Worm (Caenorhabditis elegans) whole organism, L3 larva: ENCODE data around the gene frpr-16.

Experiments used
- R02D3.7 ChIP-seq: fragments of 150-350 bp; optimal IDR thresholded peaks from 2 replicates; lab custom pipeline; 2014; ENCODE audit warnings: missing biosample characterization, missing genetic modification characterization
- ZK546.5 ChIP-seq: sonication (generic microtip); optimal IDR thresholded peaks from 2 replicates; lab custom pipeline; 2017; ENCODE audit warnings: missing biosample characterization, missing genetic modification characterization
- aly-2 ChIP-seq: fragments of 150-350 bp; optimal IDR thresholded peaks from 2 replicates; lab custom pipeline; 2014; ENCODE audit warnings: missing biosample characterization, missing genetic modification characterization
- ama-1 ChIP-seq: fragments of 150-350 bp; optimal IDR thresholded peaks from 2 replicates; lab custom pipeline; 2018
- ceh-16 ChIP-seq: sonication (generic microtip); optimal IDR thresholded peaks from 2 replicates; lab custom pipeline; 2017; ENCODE audit warnings: missing biosample characterization, missing genetic modification characterization
- ceh-28 ChIP-seq: fragments of 150-350 bp; optimal IDR thresholded peaks from 2 replicates; lab custom pipeline; 2014; ENCODE audit warnings: missing biosample characterization, missing genetic modification reagents, missing genetic modification characterization
- ceh-82 ChIP-seq: fragments of 150-350 bp; optimal IDR thresholded peaks from 2 replicates; lab custom pipeline; 2014; ENCODE audit warnings: missing biosample characterization, missing genetic modification characterization
- ceh-9 ChIP-seq: sonication (generic microtip); optimal IDR thresholded peaks from 2 replicates; lab custom pipeline; 2018; ENCODE audit warnings: missing biosample characterization, missing genetic modification characterization
- daf-12 ChIP-seq: fragments of 150-350 bp; optimal IDR thresholded peaks from 2 replicates; lab custom pipeline; 2014; ENCODE audit warnings: missing biosample characterization, missing genetic modification reagents, missing genetic modification characterization
- egl-27 ChIP-seq: sonication (generic microtip); optimal IDR thresholded peaks from 4 replicates; lab custom pipeline; 2017; ENCODE audit warnings: missing biosample characterization, missing genetic modification reagents, missing genetic modification characterization
- egl-5 ChIP-seq: fragments of 150-350 bp; optimal IDR thresholded peaks from 2 replicates; lab custom pipeline; 2017; ENCODE audit warnings: missing biosample characterization, missing genetic modification reagents, missing genetic modification characterization, inconsistent platforms
- elt-2 ChIP-seq: sonication (generic microtip); optimal IDR thresholded peaks from 2 replicates; lab custom pipeline; 2016; ENCODE audit warnings: missing genetic modification reagents, mild to moderate bottlenecking, missing genetic modification characterization, missing compliant biosample characterization
- elt-3 ChIP-seq, 3 experiments: fragments of 150-350 bp in 1 of 3; sonication (generic microtip) in 2 of 3; optimal IDR thresholded peaks; 2 replicates in 2 of 3; 4 replicates in 1 of 3; lab custom pipeline; 2014 to 2017; ENCODE audit warnings: missing biosample characterization in 3 of 3, missing genetic modification characterization in 3 of 3
- eor-1 ChIP-seq, 2 experiments: fragments of 150-350 bp; optimal IDR thresholded peaks; 2 replicates each; lab custom pipeline; 2014 to 2018; ENCODE audit warnings: missing biosample characterization in 2 of 2, missing genetic modification characterization in 2 of 2
- fkh-10 ChIP-seq: sonication (generic microtip); optimal IDR thresholded peaks from 2 replicates; lab custom pipeline; 2017; ENCODE audit warnings: missing biosample characterization, missing genetic modification reagents, missing genetic modification characterization
- fkh-2 ChIP-seq: fragments of 150-350 bp; optimal IDR thresholded peaks from 2 replicates; lab custom pipeline; 2014; ENCODE audit warnings: missing biosample characterization, missing genetic modification reagents, missing genetic modification characterization
- hmg-11 ChIP-seq: sonication (generic microtip); optimal IDR thresholded peaks from 2 replicates; lab custom pipeline; 2016; ENCODE audit warnings: missing genetic modification characterization, missing compliant biosample characterization
- jun-1 ChIP-seq: fragments of 150-350 bp; optimal IDR thresholded peaks from 2 replicates; lab custom pipeline; 2014; ENCODE audit warnings: missing biosample characterization, missing genetic modification reagents, missing genetic modification characterization
- lin-15B ChIP-seq: fragments of 150-350 bp; optimal IDR thresholded peaks from 2 replicates; lab custom pipeline; 2014; ENCODE audit warnings: missing biosample characterization, missing genetic modification characterization
- lin-39 ChIP-seq: fragments of 150-350 bp; optimal IDR thresholded peaks from 2 replicates; lab custom pipeline; 2018; ENCODE audit warnings: missing biosample characterization, missing genetic modification reagents, missing genetic modification characterization
- lsy-12 ChIP-seq: sonication (generic microtip); optimal IDR thresholded peaks from 2 replicates; lab custom pipeline; 2016; ENCODE audit warnings: mild to moderate bottlenecking, missing genetic modification characterization, missing compliant biosample characterization
- mdl-1 ChIP-seq: fragments of 150-350 bp; optimal IDR thresholded peaks from 2 replicates; lab custom pipeline; 2014; ENCODE audit warnings: missing biosample characterization, missing genetic modification characterization
- mml-1 ChIP-seq: fragments of 150-350 bp; sonication (generic microtip); optimal IDR thresholded peaks from 3 replicates; lab custom pipeline; 2014; ENCODE audit warnings: missing biosample characterization, missing genetic modification characterization
- nfya-1 ChIP-seq: sonication (generic microtip); optimal IDR thresholded peaks from 2 replicates; lab custom pipeline; 2017; ENCODE audit warnings: missing genetic modification characterization, mild to moderate bottlenecking, missing compliant biosample characterization, antibody characterized with exemption, moderate library complexity; ENCODE audit not compliant: insufficient read depth
- nhr-11 ChIP-seq: fragments of 150-350 bp; optimal IDR thresholded peaks from 2 replicates; lab custom pipeline; 2014; ENCODE audit warnings: missing biosample characterization, missing genetic modification characterization
- nhr-12 ChIP-seq: fragments of 150-350 bp; optimal IDR thresholded peaks from 2 replicates; lab custom pipeline; 2014; ENCODE audit warnings: missing biosample characterization, missing genetic modification characterization
- nhr-23 ChIP-seq: fragments of 150-350 bp; optimal IDR thresholded peaks from 2 replicates; lab custom pipeline; 2014; ENCODE audit warnings: missing biosample characterization, missing genetic modification reagents, missing genetic modification characterization
- nhr-237 ChIP-seq: fragments of 150-350 bp; optimal IDR thresholded peaks from 2 replicates; lab custom pipeline; 2014; ENCODE audit warnings: missing biosample characterization, missing genetic modification characterization
- nhr-25 ChIP-seq: sonication (generic microtip); optimal IDR thresholded peaks from 2 replicates; lab custom pipeline; 2017; ENCODE audit warnings: missing biosample characterization, missing genetic modification characterization
- nhr-28 ChIP-seq: fragments of 150-350 bp; optimal IDR thresholded peaks from 2 replicates; lab custom pipeline; 2014; ENCODE audit warnings: missing biosample characterization, missing genetic modification characterization
- nhr-43 ChIP-seq: sonication (generic microtip); optimal IDR thresholded peaks from 2 replicates; lab custom pipeline; 2016; ENCODE audit warnings: mild to moderate bottlenecking, missing genetic modification characterization, missing compliant biosample characterization; ENCODE audit not compliant: poor library complexity, severe bottlenecking
- nhr-67 ChIP-seq: fragments of 150-350 bp; optimal IDR thresholded peaks from 2 replicates; lab custom pipeline; 2014; ENCODE audit warnings: missing biosample characterization, missing genetic modification characterization
- nhr-77 ChIP-seq: fragments of 150-350 bp; optimal IDR thresholded peaks from 2 replicates; lab custom pipeline; 2014; ENCODE audit warnings: missing biosample characterization, missing genetic modification characterization
- pha-4 ChIP-seq: fragments of 150-350 bp; optimal IDR thresholded peaks from 2 replicates; lab custom pipeline; 2014; ENCODE audit warnings: missing biosample characterization, missing genetic modification reagents, missing genetic modification characterization
- pqm-1 ChIP-seq: fragments of 150-350 bp; optimal IDR thresholded peaks from 2 replicates; lab custom pipeline; 2017; ENCODE audit warnings: missing biosample characterization, missing genetic modification characterization, inconsistent platforms
- skn-1 ChIP-seq: fragments of 150-350 bp; optimal IDR thresholded peaks from 2 replicates; lab custom pipeline; 2014; ENCODE audit warnings: missing biosample characterization, missing genetic modification characterization
- snpc-4 ChIP-seq: fragments of 150-350 bp; optimal IDR thresholded peaks from 2 replicates; lab custom pipeline; 2014; ENCODE audit warnings: missing biosample characterization, missing genetic modification characterization
- tbx-2 ChIP-seq: sonication (generic microtip); optimal IDR thresholded peaks from 2 replicates; lab custom pipeline; 2016; ENCODE audit warnings: mild to moderate bottlenecking, missing genetic modification characterization, missing compliant biosample characterization
- unc-62 ChIP-seq: fragments of 150-350 bp; sonication (generic microtip); optimal IDR thresholded peaks from 4 replicates; lab custom pipeline; 2014; ENCODE audit warnings: missing biosample characterization, missing genetic modification reagents, missing genetic modification characterization
- ztf-11 ChIP-seq: fragments of 150-350 bp; optimal IDR thresholded peaks from 2 replicates; lab custom pipeline; 2014; ENCODE audit warnings: missing biosample characterization, missing genetic modification characterization

The frpr-16 gene

ce11 chrII:6050120-6050519, 19.1 kb upstream of the frpr-16 start, which contains the start of gene gldc-1:
Gene gldc-1 (plus strand): TSS chrII:6050420.
- TF ChIP-seq nfya-1 (tag; lab: Kevin White, UChicago) (no peak), pqm-1 (tag; lab: Kevin White, UChicago) (peak; percentile 50)
- TF ChIP-seq, all 47 proteins: peak for 1

ce11 chrII:6049546-6049945, 18.5 kb upstream of the frpr-16 start:
- TF ChIP-seq elt-2 (tag; lab: Kevin White, UChicago) = peak; percentile 89
- no peak for TF ChIP-seq nhr-28
- no peak for TF ChIP-seq lin-15B (tag; lab: Kevin White, UChicago)
- peak; percentile 79 for TF ChIP-seq pqm-1 (tag; lab: Kevin White, UChicago)
- TF ChIP-seq nhr-23 (tag; lab: Kevin White, UChicago) = no peak
- no peak for TF ChIP-seq nhr-67 (tag; lab: Kevin White, UChicago)
- no peak for TF ChIP-seq nfya-1 (tag; lab: Kevin White, UChicago)
- no peak for TF ChIP-seq ceh-82 (tag; lab: Kevin White, UChicago)

- TF ChIP-seq fkh-10 (peak; percentile 16), snpc-4 (tag; lab: Kevin White, UChicago) (peak; percentile 87), pha-4 (tag; lab: Kevin White, UChicago) (peak; percentile 83), lsy-12 (tag; lab: Kevin White, UChicago) (peak; percentile 79), nhr-43 (tag; lab: Kevin White, UChicago) (peak; percentile 85), elt-3 (tag; optimal IDR thresholded peaks at IDR 0.05; lab: Kevin White, UChicago) (no peak), ZK546.5 (peak; percentile 20), nfya-1 (tag; lab: Kevin White, UChicago) (peak; percentile 76), R02D3.7 (tag; lab: Kevin White, UChicago) (peak; percentile 67), egl-5 (tag; lab: Kevin White, UChicago) (peak; percentile 20), nhr-11 (tag; lab: Kevin White, UChicago) (peak; percentile 35), skn-1 (tag; lab: Kevin White, UChicago) (peak; percentile 40), ama-1 (lab: Kevin White, UChicago) (no peak), nhr-28 (no peak), lin-39 (tag; lab: Kevin White, UChicago) (peak; percentile 18), jun-1 (tag; lab: Kevin White, UChicago) (peak; percentile 52), ceh-28 (peak; percentile 62), lin-15B (tag; lab: Kevin White, UChicago) (peak; percentile 84), nhr-12 (tag; lab: Kevin White, UChicago) (no peak), hmg-11 (peak; percentile 70), nhr-23 (tag; lab: Kevin White, UChicago) (peak; percentile 90), ceh-82 (tag; lab: Kevin White, UChicago) (no peak), ceh-9 (tag; lab: Kevin White, UChicago) (no peak), nhr-237 (no peak), tbx-2 (tag; lab: Kevin White, UChicago) (peak; percentile 76), aly-2 (tag; lab: Kevin White, UChicago) (peak; percentile 1), elt-2 (tag; lab: Kevin White, UChicago) (peak; percentile 59), nhr-25 (tag; lab: Kevin White, UChicago) (peak; percentile 74)
Measured at ce11 chrII:6047639-6048159, 16.7 kb upstream of the frpr-16 start, which contains the start of the genes R12C12.6 and ran-5. Gene R12C12.6 (minus strand): TSS chrII:6047867. Gene ran-5 (plus strand): TSS chrII:6048109.

DNA sequence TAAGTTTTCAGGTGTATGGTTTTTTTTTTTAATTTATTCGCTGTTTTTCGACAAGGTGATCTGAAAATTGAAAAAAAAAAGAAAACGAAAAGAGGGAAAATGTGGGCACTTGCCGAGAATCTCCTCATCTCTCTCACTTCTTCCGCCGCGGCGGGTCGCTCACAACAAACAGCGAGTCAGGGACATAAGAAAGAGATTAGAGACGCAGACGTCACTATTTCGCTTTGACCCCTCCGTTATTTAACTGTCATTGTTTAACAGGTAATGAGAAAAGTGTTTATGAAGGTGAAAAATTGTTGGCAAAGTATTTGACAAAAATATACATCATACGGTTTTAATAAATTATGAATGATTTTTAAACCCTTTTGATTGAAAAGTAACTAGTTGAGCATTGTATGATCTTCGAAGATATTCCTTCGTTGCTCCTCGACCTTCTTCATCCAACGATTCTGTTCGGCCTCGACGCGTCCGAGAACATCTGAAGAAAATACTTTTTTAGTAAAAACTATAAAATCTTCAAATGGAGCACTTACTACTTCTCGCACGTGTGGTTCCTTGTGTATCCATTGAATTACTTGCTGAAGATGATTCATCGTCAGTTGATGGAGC, 15.1 kb upstream of the frpr-16 start:
- no peak for TF ChIP-seq jun-1 (tag; lab: Kevin White, UChicago)
- TF ChIP-seq nhr-67 (tag; lab: Kevin White, UChicago) = no peak
- TF ChIP-seq tbx-2 (tag; lab: Kevin White, UChicago) = no peak
- TF ChIP-seq elt-3 (tag; optimal IDR thresholded peaks at IDR 0.05; lab: Kevin White, UChicago) = no peak
- no peak for TF ChIP-seq daf-12
- TF ChIP-seq nhr-77 = no peak
- TF ChIP-seq nhr-11 (tag; lab: Kevin White, UChicago) = no peak
- TF ChIP-seq elt-2 (tag; lab: Kevin White, UChicago) = no peak
- TF ChIP-seq ztf-11 = no peak
- no peak for TF ChIP-seq nhr-28
- peak; percentile 41 for TF ChIP-seq nhr-25 (tag; lab: Kevin White, UChicago)
- TF ChIP-seq hmg-11 = peak; percentile 36
- no peak for TF ChIP-seq egl-27 (tag; lab: Kevin White, UChicago)
- no peak for TF ChIP-seq ceh-16 (tag; lab: Kevin White, UChicago)
- TF ChIP-seq lin-39 (tag; lab: Kevin White, UChicago) = peak; percentile 8
- no peak for TF ChIP-seq mdl-1 (tag; lab: Kevin White, UChicago)
- no peak for TF ChIP-seq nhr-43 (tag; lab: Kevin White, UChicago)
- TF ChIP-seq egl-5 (tag; lab: Kevin White, UChicago) = peak; percentile 30
- no peak for TF ChIP-seq fkh-10
- no peak for TF ChIP-seq R02D3.7 (tag; lab: Kevin White, UChicago)
- TF ChIP-seq pha-4 (tag; lab: Kevin White, UChicago) = peak; percentile 49
- TF ChIP-seq eor-1 (tag; optimal IDR thresholded peaks at IDR 0.05; lab: Kevin White, UChicago) = no peak
- TF ChIP-seq skn-1 (tag; lab: Kevin White, UChicago) = no peak
- no peak for TF ChIP-seq snpc-4 (tag; lab: Kevin White, UChicago)
- no peak for TF ChIP-seq unc-62 (GFP tag; lab: Kevin White, UChicago)
- peak; percentile 22 for TF ChIP-seq nhr-23 (tag; lab: Kevin White, UChicago)
- peak; percentile 43 for TF ChIP-seq nfya-1 (tag; lab: Kevin White, UChicago)
- TF ChIP-seq fkh-2 = no peak
- TF ChIP-seq nhr-12 (tag; lab: Kevin White, UChicago) = no peak
- TF ChIP-seq ceh-82 (tag; lab: Kevin White, UChicago) = no peak
- TF ChIP-seq mml-1 (tag; lab: Kevin White, UChicago) = no peak
- TF ChIP-seq nhr-237 = no peak
